Worm (Caenorhabditis elegans) whole organism, early embryonic: ENCODE results near the gene hpr-17.

Experiments used
- F13C5.2 ChIP-seq: sonication (generic microtip); optimal IDR thresholded peaks from 2 replicates; lab custom pipeline; 2017; ENCODE audit warnings: mild to moderate bottlenecking, missing genetic modification characterization, inconsistent platforms, missing compliant biosample characterization
- aly-1 ChIP-seq: sonication (generic microtip); optimal IDR thresholded peaks from 2 replicates; lab custom pipeline; 2016; ENCODE audit warnings: missing genetic modification characterization, missing compliant biosample characterization
- ama-1 ChIP-seq: fragments of 150-350 bp; optimal IDR thresholded peaks from 2 replicates; lab custom pipeline; 2014
- flt-1 ChIP-seq: fragments of 200-800 bp; sonication (Bioruptor generic); IDR thresholded peaks from 2 replicates; pipeline ENCODE4 v1.3.6; 2022; ENCODE audit warnings: missing genetic modification characterization, missing compliant biosample characterization
- hmg-4 ChIP-seq: fragments of 200-800 bp; sonication (Bioruptor generic); optimal IDR thresholded peaks from 2 replicates; lab custom pipeline; 2018; ENCODE audit warnings: mild to moderate bottlenecking, missing genetic modification characterization, missing compliant biosample characterization
- scrt-1 ChIP-seq: fragments of 200-800 bp; sonication (Bioruptor generic); IDR thresholded peaks from 2 replicates; pipeline ENCODE4 v1.3.6; 2022; ENCODE audit warnings: missing genetic modification characterization, missing compliant biosample characterization
- sea-1 ChIP-seq: fragments of 200-800 bp; sonication (Bioruptor generic); conservative IDR thresholded peaks from 2 replicates; pipeline ENCODE4 v1.3.6; 2022; ENCODE audit warnings: missing genetic modification characterization, missing compliant biosample characterization
- tbx-11 ChIP-seq: fragments of 200-800 bp; sonication (Bioruptor generic); IDR thresholded peaks from 2 replicates; pipeline ENCODE4 v1.3.6; 2022; ENCODE audit warnings: missing genetic modification characterization, missing compliant biosample characterization

- TF ChIP-seq hmg-4 (GFP tag; lab: Kevin White, UChicago) (no peak), sea-1 (GFP tag; lab: Robert Waterston, UW) (no peak), aly-1 (tag; lab: Kevin White, UChicago) (no peak), scrt-1 (GFP tag; lab: Robert Waterston, UW) (no peak), ama-1 (lab: Kevin White, UChicago) (no peak), flt-1 (GFP tag; lab: Robert Waterston, UW) (no peak), tbx-11 (GFP tag; lab: Robert Waterston, UW) (no peak), F13C5.2 (tag; lab: Kevin White, UChicago) (no peak)
Observed at ce11 chrII:13153299-13153698, 3.5 kb downstream of the hpr-17 start, which contains the start of gene spe-18.
